Worm (Caenorhabditis elegans) whole organism, L4 larva: Measurements from ENCODE around the gene T04C12.7.

Experiments used
- F10B5.3 ChIP-seq: sonication (generic microtip); optimal IDR thresholded peaks from 2 replicates; lab custom pipeline; 2016; ENCODE audit warnings: mild to moderate bottlenecking, missing genetic modification characterization, missing compliant biosample characterization
- F26F4.8 ChIP-seq: fragments of 200-800 bp; sonication (Bioruptor generic); conservative IDR thresholded peaks from 2 replicates; pipeline ENCODE4 v1.3.6; 2022; ENCODE audit warnings: missing genetic modification characterization, missing compliant biosample characterization
- F44E2.7 ChIP-seq: fragments of 200-800 bp; sonication (Bioruptor generic); IDR thresholded peaks from 2 replicates; pipeline ENCODE4 v2.1.2; 2022; ENCODE audit warnings: missing genetic modification characterization, missing compliant biosample characterization
- R02D3.7 ChIP-seq: fragments of 150-350 bp; sonication (generic microtip); optimal IDR thresholded peaks from 3 replicates; lab custom pipeline; 2014; ENCODE audit warnings: missing biosample characterization, missing genetic modification characterization
- Y48G9A.11 ChIP-seq: fragments of 200-800 bp; sonication (Bioruptor generic); IDR thresholded peaks from 2 replicates; pipeline ENCODE4 v1.3.6; 2022; ENCODE audit warnings: missing genetic modification reagents, missing genetic modification characterization, missing compliant biosample characterization
- Y75B8A.6 ChIP-seq: fragments of 200-800 bp; sonication (Bioruptor generic); IDR thresholded peaks from 2 replicates; pipeline ENCODE4 v1.3.6; 2022; ENCODE audit warnings: missing genetic modification reagents, missing genetic modification characterization, missing compliant biosample characterization
- ZK546.5 ChIP-seq, 2 experiments: sonication (generic microtip); optimal IDR thresholded peaks; 2 replicates each; lab custom pipeline; 2017; ENCODE audit warnings: missing biosample characterization in 2 of 2, missing genetic modification characterization in 2 of 2
- aha-1 ChIP-seq: fragments of 150-350 bp; peaks from one replicate; lab custom pipeline; 2014; ENCODE audit warnings: missing biosample characterization, missing genetic modification characterization
- arid-1 ChIP-seq: fragments of 200-800 bp; sonication (Bioruptor generic); conservative IDR thresholded peaks from 2 replicates; pipeline ENCODE4 v1.3.6; 2022; ENCODE audit warnings: missing genetic modification reagents, missing genetic modification characterization, missing compliant biosample characterization
- ceh-20 ChIP-seq: fragments of 200-800 bp; sonication (Bioruptor generic); IDR thresholded peaks from 2 replicates; pipeline ENCODE4 v1.3.6; 2022; ENCODE audit warnings: missing genetic modification reagents, missing genetic modification characterization, missing compliant biosample characterization
- ceh-44 ChIP-seq: fragments of 200-800 bp; sonication (Bioruptor generic); IDR thresholded peaks from 2 replicates; pipeline ENCODE4 v1.3.6; 2022; ENCODE audit warnings: missing genetic modification reagents, missing genetic modification characterization, missing compliant biosample characterization
- ceh-82 ChIP-seq: sonication (generic microtip); optimal IDR thresholded peaks from 2 replicates; lab custom pipeline; 2017; ENCODE audit warnings: missing biosample characterization, missing genetic modification characterization
- ctbp-1 ChIP-seq: fragments of 200-800 bp; sonication (Bioruptor generic); IDR thresholded peaks from 2 replicates; pipeline ENCODE4 v1.3.6; 2022; ENCODE audit warnings: missing genetic modification reagents, missing genetic modification characterization, missing compliant biosample characterization
- dmd-8 ChIP-seq: fragments of 200-800 bp; sonication (Bioruptor generic); IDR thresholded peaks from 2 replicates; pipeline ENCODE4 v1.3.6; 2022; ENCODE audit warnings: missing genetic modification characterization, missing compliant biosample characterization
- dmd-9 ChIP-seq: fragments of 200-800 bp; sonication (Bioruptor generic); IDR thresholded peaks from 2 replicates; pipeline ENCODE4 v1.3.6; 2022; ENCODE audit warnings: missing genetic modification reagents, missing genetic modification characterization, missing compliant biosample characterization
- dpl-1 ChIP-seq: fragments of 150-350 bp; optimal IDR thresholded peaks from 2 replicates; lab custom pipeline; 2014; ENCODE audit warnings: missing biosample characterization, missing genetic modification reagents, missing genetic modification characterization
- duxl-1 ChIP-seq: sonication (generic microtip); optimal IDR thresholded peaks from 2 replicates; lab custom pipeline; 2016; ENCODE audit warnings: mild to moderate bottlenecking, missing genetic modification characterization, moderate library complexity, missing compliant biosample characterization; ENCODE audit not compliant: poor library complexity
- fkh-10 ChIP-seq: fragments of 150-350 bp; optimal IDR thresholded peaks from 2 replicates; lab custom pipeline; 2014; ENCODE audit warnings: missing biosample characterization, missing genetic modification reagents, missing genetic modification characterization
- fos-1 ChIP-seq: fragments of 150-350 bp; optimal IDR thresholded peaks from 2 replicates; lab custom pipeline; 2014; ENCODE audit warnings: missing biosample characterization, missing genetic modification characterization
- hlh-11 ChIP-seq: fragments of 200-800 bp; sonication (Bioruptor generic); optimal IDR thresholded peaks from 2 replicates; lab custom pipeline; 2018; ENCODE audit warnings: mild to moderate bottlenecking, missing genetic modification characterization, missing compliant biosample characterization
- hmg-1.1 ChIP-seq: fragments of 200-800 bp; sonication (Bioruptor generic); IDR thresholded peaks from 2 replicates; pipeline ENCODE4 v1.3.6; 2022; ENCODE audit warnings: missing genetic modification reagents, missing genetic modification characterization, missing compliant biosample characterization
- lin-38 ChIP-seq: fragments of 200-800 bp; sonication (Bioruptor generic); IDR thresholded peaks from 2 replicates; pipeline ENCODE4 v1.3.6; 2022; ENCODE audit warnings: missing genetic modification reagents, missing genetic modification characterization, missing compliant biosample characterization
- lin-39 ChIP-seq: fragments of 150-350 bp; optimal IDR thresholded peaks from 2 replicates; lab custom pipeline; 2014; ENCODE audit warnings: missing biosample characterization, missing genetic modification reagents, missing genetic modification characterization
- mep-1 ChIP-seq: fragments of 150-350 bp; sonication (generic microtip); optimal IDR thresholded peaks from 3 replicates; lab custom pipeline; 2014; ENCODE audit warnings: missing biosample characterization, missing genetic modification characterization
- mes-2 ChIP-seq: sonication (generic microtip); optimal IDR thresholded peaks from 2 replicates; lab custom pipeline; 2016; ENCODE audit warnings: missing genotype, mild to moderate bottlenecking, missing genetic modification characterization, missing compliant biosample characterization; ENCODE audit not compliant: poor library complexity, severe bottlenecking
- mxl-3 ChIP-seq: fragments of 200-800 bp; sonication (Bioruptor generic); optimal IDR thresholded peaks from 2 replicates; lab custom pipeline; 2018; ENCODE audit warnings: mild to moderate bottlenecking, missing genetic modification characterization, missing compliant biosample characterization
- nhr-10 ChIP-seq: fragments of 150-350 bp; optimal IDR thresholded peaks from 2 replicates; lab custom pipeline; 2014; ENCODE audit warnings: missing biosample characterization, missing genetic modification characterization
- nhr-11 ChIP-seq: fragments of 150-350 bp; optimal IDR thresholded peaks from 2 replicates; lab custom pipeline; 2014; ENCODE audit warnings: missing biosample characterization, missing genetic modification characterization
- nhr-111 ChIP-seq: fragments of 200-800 bp; sonication (Bioruptor generic); optimal IDR thresholded peaks from 2 replicates; lab custom pipeline; 2018; ENCODE audit warnings: mild to moderate bottlenecking, missing genetic modification characterization, missing compliant biosample characterization
- nhr-28 ChIP-seq: fragments of 150-350 bp; optimal IDR thresholded peaks from 2 replicates; lab custom pipeline; 2014; ENCODE audit warnings: missing biosample characterization, missing genetic modification characterization
- nhr-42 ChIP-seq: fragments of 200-800 bp; sonication (Bioruptor generic); IDR thresholded peaks from 2 replicates; pipeline ENCODE4 v1.3.6; 2022; ENCODE audit warnings: missing genetic modification characterization, missing compliant biosample characterization
- pqm-1 ChIP-seq: sonication (generic microtip); optimal IDR thresholded peaks from 2 replicates; lab custom pipeline; 2017; ENCODE audit warnings: missing biosample characterization, missing genetic modification characterization
- sdz-12 ChIP-seq: fragments of 200-800 bp; sonication (Bioruptor generic); optimal IDR thresholded peaks from 2 replicates; lab custom pipeline; 2018; ENCODE audit warnings: mild to moderate bottlenecking, missing genetic modification characterization, missing compliant biosample characterization
- spr-3 ChIP-seq: fragments of 200-800 bp; sonication (Bioruptor generic); optimal IDR thresholded peaks from 2 replicates; lab custom pipeline; 2018; ENCODE audit warnings: mild to moderate bottlenecking, missing genetic modification characterization, missing compliant biosample characterization
- tag-97 ChIP-seq: fragments of 200-800 bp; sonication (Bioruptor generic); IDR thresholded peaks from 2 replicates; pipeline ENCODE4 v1.3.6; 2022; ENCODE audit warnings: missing genetic modification characterization, missing compliant biosample characterization
- unc-39 ChIP-seq: sonication (generic microtip); optimal IDR thresholded peaks from 2 replicates; lab custom pipeline; 2017; ENCODE audit warnings: missing biosample characterization, missing genetic modification characterization
- unc-62 ChIP-seq, 3 experiments: fragments of 150-350 bp in 1 of 3; sonication (generic microtip); optimal IDR thresholded peaks in 2 of 3; peaks in 1 of 3; 1 replicate in 1 of 3; 2 replicates in 2 of 3; lab custom pipeline; 2014 to 2017; ENCODE audit warnings: missing biosample characterization in 3 of 3, missing genetic modification characterization in 3 of 3, missing genetic modification reagents in 3 of 3, missing genotype in 1 of 3
- zag-1 ChIP-seq: fragments of 150-350 bp; optimal IDR thresholded peaks from 2 replicates; lab custom pipeline; 2014; ENCODE audit warnings: missing biosample characterization, missing genetic modification characterization
- zfp-3 ChIP-seq: fragments of 200-800 bp; sonication (Bioruptor generic); conservative IDR thresholded peaks from 2 replicates; pipeline ENCODE4 v1.3.6; 2022; ENCODE audit warnings: missing genetic modification reagents, missing genetic modification characterization, missing compliant biosample characterization
- zip-11 ChIP-seq: fragments of 200-800 bp; sonication (Bioruptor generic); IDR thresholded peaks from 2 replicates; pipeline ENCODE4 v1.3.6; 2022; ENCODE audit warnings: missing genetic modification characterization, missing compliant biosample characterization
- zip-2 ChIP-seq: fragments of 150-350 bp; optimal IDR thresholded peaks from 2 replicates; lab custom pipeline; 2014; ENCODE audit warnings: missing biosample characterization, missing genetic modification characterization
- ztf-11 ChIP-seq: fragments of 150-350 bp; optimal IDR thresholded peaks from 2 replicates; lab custom pipeline; 2014; ENCODE audit warnings: missing biosample characterization, missing genetic modification characterization
- ztf-7 ChIP-seq: fragments of 150-350 bp; optimal IDR thresholded peaks from 2 replicates; lab custom pipeline; 2014; ENCODE audit warnings: missing biosample characterization, missing genetic modification characterization

Gene T04C12.7

DNA sequence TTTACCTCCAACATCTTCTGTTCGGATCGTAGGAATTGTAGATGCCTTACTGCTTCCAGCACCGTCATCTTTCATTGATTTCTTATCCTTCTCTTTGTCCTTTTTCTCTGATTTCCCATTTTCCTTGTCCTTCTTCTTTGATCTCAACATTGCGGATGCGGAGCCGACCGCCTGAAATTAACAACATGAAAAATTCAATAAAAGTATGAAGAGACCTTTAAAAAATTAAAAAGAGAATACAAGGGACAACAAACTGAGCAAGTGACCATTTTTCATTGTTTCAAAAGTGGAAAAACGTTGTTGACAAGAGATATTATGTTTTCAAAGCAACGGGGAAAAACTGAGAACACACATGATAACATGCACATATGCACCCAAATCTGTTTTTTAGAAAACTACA, 23.3 kb upstream of the T04C12.7 start:
- TF ChIP-seq R02D3.7 (tag; lab: Kevin White, UChicago): no peak
- TF ChIP-seq nhr-10 (tag; lab: Kevin White, UChicago): no peak
- peak in 1 of 2 experiments; percentile 93 for TF ChIP-seq unc-62 (GFP tag; optimal IDR thresholded peaks at IDR 0.05 in 1 of 2; lab: Kevin White, UChicago)
- TF ChIP-seq unc-62 (tag; optimal IDR thresholded peaks at IDR 0.05; lab: Kevin White, UChicago): no peak
- TF ChIP-seq lin-39 (tag; lab: Kevin White, UChicago): no peak
- TF ChIP-seq nhr-111 (GFP tag; lab: Kevin White, UChicago): no peak
- TF ChIP-seq duxl-1 (tag; lab: Kevin White, UChicago): no peak
- TF ChIP-seq ctbp-1 (GFP tag; lab: Robert Waterston, UW): no peak

DNA sequence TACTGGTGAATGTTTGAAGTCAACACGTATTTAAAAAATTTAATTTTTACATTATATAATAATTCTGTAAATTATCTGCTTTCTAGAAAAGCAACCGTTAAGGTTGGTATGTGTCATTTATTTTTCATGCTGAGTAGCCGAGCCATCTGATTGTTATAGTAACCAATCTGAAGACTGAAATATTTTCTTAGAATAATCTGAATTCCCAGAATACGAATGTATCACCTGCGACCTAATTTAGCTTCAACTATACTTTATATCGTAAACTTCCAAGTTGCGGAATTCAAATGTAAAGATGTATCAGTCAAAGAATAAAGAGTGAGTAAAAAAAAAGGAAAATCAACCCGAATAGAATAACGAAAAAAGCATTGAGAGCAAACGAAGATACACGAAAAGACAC, 20.7 kb upstream of the T04C12.7 start:
- TF ChIP-seq nhr-42 (GFP tag; lab: Robert Waterston, UW): no peak
- TF ChIP-seq aha-1: peak; percentile 72
- TF ChIP-seq fkh-10 (GFP tag; lab: Kevin White, UChicago): peak; percentile 11

DNA sequence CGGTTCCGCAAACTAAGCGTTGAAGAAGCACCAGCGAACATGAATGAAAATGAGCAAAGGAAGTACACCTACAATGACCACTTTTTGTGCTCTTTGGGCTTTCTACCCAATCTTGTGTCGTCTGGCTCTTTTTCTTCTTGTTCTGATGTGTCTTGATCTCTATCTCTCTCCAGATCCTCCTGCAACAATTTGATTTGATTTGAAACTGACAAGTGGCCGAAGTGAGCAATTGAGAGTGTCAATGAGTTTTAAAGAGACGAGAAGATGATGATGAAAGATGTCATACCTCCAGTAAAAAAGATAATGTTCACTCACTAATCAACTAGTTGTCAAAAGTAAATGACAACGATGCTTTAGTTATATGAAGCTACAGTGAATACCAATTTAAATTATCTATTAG, 19.2 kb upstream of the T04C12.7 start, which contains the start of gene pptr-2:
pptr-2 (minus strand) TSS at position 184 of the 400 bp plus-strand sequence.
- TF ChIP-seq dmd-8 (GFP tag; lab: Robert Waterston, UW) (no peak), nhr-11 (tag; lab: Kevin White, UChicago) (peak; percentile 58), ceh-20 (0 out of 2 replicates have a peak, but pooled peaks have one; percentile 39), unc-62 (GFP tag; optimal IDR thresholded peaks at IDR 0.05 in 1 of 2; lab: Kevin White, UChicago) (peak in 1 of 2 experiments; percentile 74), unc-62 (tag; optimal IDR thresholded peaks at IDR 0.05; lab: Kevin White, UChicago) (no peak), ztf-11 (tag; lab: Kevin White, UChicago) (no peak), ceh-44 (no peak), ztf-7 (tag; lab: Kevin White, UChicago) (no peak), ZK546.5 (tag; optimal IDR thresholded peaks at IDR 0.05; lab: Kevin White, UChicago) (no peak), zip-2 (tag; lab: Kevin White, UChicago) (no peak), Y48G9A.11 (no peak), zfp-3 (no peak), unc-39 (no peak), lin-39 (tag; lab: Kevin White, UChicago) (no peak), Y75B8A.6 (no peak), dmd-9 (GFP tag; lab: Robert Waterston, UW) (no peak), mep-1 (no peak)

DNA sequence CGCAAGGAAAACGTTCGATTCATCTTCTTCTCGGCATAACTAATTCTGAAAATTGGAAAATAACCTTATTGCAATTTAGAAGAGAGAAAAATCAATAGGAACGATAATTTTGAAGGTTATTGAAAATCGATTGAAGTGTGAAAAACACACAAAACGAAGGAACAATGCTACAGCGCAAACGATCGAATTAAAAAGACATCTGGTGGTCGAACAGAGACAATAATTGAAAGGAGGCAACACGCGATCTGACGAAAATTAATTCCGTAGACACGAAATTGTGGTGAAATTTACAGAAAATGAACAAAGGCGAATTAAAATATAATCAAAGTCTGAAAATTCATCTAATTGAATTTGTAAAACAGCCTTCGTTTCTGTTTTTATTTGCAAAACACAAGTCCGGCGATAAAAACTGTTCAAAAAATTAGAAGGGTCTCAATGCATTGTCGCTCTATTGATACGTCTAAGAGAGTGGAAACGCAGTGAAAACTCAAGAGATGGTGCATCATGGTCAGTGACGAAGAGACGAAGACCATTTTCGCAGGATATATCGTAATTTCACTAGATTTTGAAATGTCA, 14.5 kb upstream of the T04C12.7 start, which contains the start of gene pak-2:
pak-2 (minus strand) TSS at position 51 of the 576 bp plus-strand sequence.
- TF ChIP-seq zag-1 (tag; lab: Kevin White, UChicago) (no peak), sdz-12 (no peak), ctbp-1 (GFP tag; lab: Robert Waterston, UW) (no peak), unc-62 (GFP tag; optimal IDR thresholded peaks at IDR 0.05 in 1 of 2; lab: Kevin White, UChicago) (peak in 1 of 2 experiments; percentile 52), unc-62 (tag; optimal IDR thresholded peaks at IDR 0.05; lab: Kevin White, UChicago) (no peak), ceh-20 (no peak), arid-1 (no peak), lin-38 (GFP tag; lab: Robert Waterston, UW) (peak; percentile 95), nhr-28 (peak; percentile 67), hmg-1.1 (GFP tag; lab: Robert Waterston, UW) (peak; percentile 63), zip-11 (no peak), hlh-11 (tag; lab: Kevin White, UChicago) (peak; percentile 72), ceh-82 (no peak), Y48G9A.11 (0 out of 2 replicates have a peak, but pooled peaks have one; percentile 45), zip-2 (tag; lab: Kevin White, UChicago) (no peak), dpl-1 (peak; percentile 65), Y75B8A.6 (no peak), pqm-1 (peak; percentile 0), F10B5.3 (tag; lab: Kevin White, UChicago) (no peak), fkh-10 (GFP tag; lab: Kevin White, UChicago) (peak; percentile 90), mep-1 (peak; percentile 90), dmd-9 (GFP tag; lab: Robert Waterston, UW) (0 out of 2 replicates have a peak, but pooled peaks have one; percentile 49), tag-97 (GFP tag; lab: Robert Waterston, UW) (no peak), nhr-111 (GFP tag; lab: Kevin White, UChicago) (no peak), F44E2.7 (GFP tag; lab: Robert Waterston, UW) (no peak), mes-2 (peak; percentile 89), unc-39 (no peak), fos-1 (tag; lab: Kevin White, UChicago) (no peak), F26F4.8 (GFP tag; lab: Robert Waterston, UW) (no peak), spr-3 (GFP tag; lab: Kevin White, UChicago) (no peak), mxl-3 (peak; percentile 81), nhr-10 (tag; lab: Kevin White, UChicago) (no peak)
